Fruit fly (Drosophila melanogaster) whole organism: ENCODE data around the gene Or7a.

Source experiments
- CG8478 ChIP-seq: fragments of >200 bp; optimal IDR thresholded peaks from 2 replicates; lab custom pipeline; 2018; ENCODE audit warnings: inconsistent platforms
- Dll ChIP-seq: fragments of >200 bp; optimal IDR thresholded peaks from 2 replicates; lab custom pipeline; 2017
- EcR ChIP-seq, 2 experiments: fragments of >200 bp; optimal IDR thresholded peaks; 2 replicates each; lab custom pipeline; 2017; ENCODE audit warnings: missing biosample characterization in 2 of 2, missing genetic modification characterization in 2 of 2, missing genetic modification reagents in 2 of 2
- pan ChIP-seq: fragments of >200 bp; optimal IDR thresholded peaks from 2 replicates; lab custom pipeline; 2017
- psq ChIP-seq: fragments of >200 bp; optimal IDR thresholded peaks from 2 replicates; lab custom pipeline; 2017
- usp ChIP-seq: fragments of >200 bp; optimal IDR thresholded peaks from 2 replicates; lab custom pipeline; 2017; ENCODE audit warnings: missing biosample characterization, missing genetic modification characterization, mixed read lengths

dm6 chrX:8128133-8128532, 37.4 kb downstream of the Or7a start:
- TF ChIP-seq EcR (GFP tag; optimal IDR thresholded peaks at IDR 0.05; lab: Kevin White, UChicago) = no peak
- no peak for TF ChIP-seq usp
- TF ChIP-seq pan = no peak
- no peak for TF ChIP-seq psq (lab: Kevin White, UChicago)
- no peak for TF ChIP-seq CG8478
- no peak for TF ChIP-seq Dll (lab: Kevin White, UChicago)
